Fruit fly (Drosophila melanogaster): ENCODE measurements around the gene CG9040.
A peak's percentile ranks its signal among the peaks of the same experiment; 100 is the strongest.

CG9040 gene

DNA sequence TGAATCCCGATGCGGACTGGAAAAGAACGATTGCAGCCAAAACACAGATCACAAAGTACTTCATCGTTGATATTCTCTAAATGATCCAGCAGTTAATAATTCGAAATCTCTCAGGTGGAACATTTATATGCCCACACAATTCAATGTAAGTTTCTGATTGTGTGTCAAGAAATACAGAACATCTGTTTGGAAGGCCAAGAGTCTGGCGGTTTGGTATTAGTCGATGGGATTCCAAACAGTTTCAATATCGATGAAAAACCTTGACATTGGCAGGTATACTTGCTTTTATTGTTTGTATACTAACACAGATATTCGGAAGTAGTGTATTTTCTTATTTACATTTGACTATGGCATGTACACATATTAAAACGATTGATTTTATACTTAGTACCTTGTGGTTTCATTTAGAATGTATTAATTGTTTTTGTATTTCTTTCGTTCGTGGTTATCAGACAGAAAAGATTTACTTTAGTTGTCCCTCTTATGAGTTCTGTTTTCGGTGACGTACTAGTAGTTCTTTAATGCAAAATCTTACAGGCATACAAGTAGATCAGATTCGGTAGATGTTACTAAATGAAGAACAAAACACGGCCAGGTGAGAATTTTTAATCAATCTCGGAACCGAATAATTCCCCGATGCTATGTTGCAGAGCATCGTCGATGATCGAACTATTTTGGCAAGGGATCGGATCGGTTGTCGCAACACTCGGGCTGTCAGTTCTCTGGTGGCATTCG, 14.1 kb upstream of the CG9040 start, which contains the start of the genes CG13738 and Hsc70-1:
Gene CG13738 (minus strand): TSS at position 101 of the 735 bp plus-strand sequence.
Gene Hsc70-1 (plus strand): TSS at position 685 of the 735 bp plus-strand sequence.
- TF ChIP-seq Dad (GFP tag; optimal IDR thresholded peaks at IDR 0.05): no peak
- TF ChIP-seq fd3F (GFP tag; optimal IDR thresholded peaks at IDR 0.05): peak; percentile 25
- TF ChIP-seq CG3726 (GFP tag; IDR thresholded peaks at IDR 0.05): 0 out of 3 replicates have a peak, but pooled peaks have one; percentile 41
- TF ChIP-seq CG13296 (GFP tag; optimal IDR thresholded peaks at IDR 0.05): peak; percentile 39

DNA sequence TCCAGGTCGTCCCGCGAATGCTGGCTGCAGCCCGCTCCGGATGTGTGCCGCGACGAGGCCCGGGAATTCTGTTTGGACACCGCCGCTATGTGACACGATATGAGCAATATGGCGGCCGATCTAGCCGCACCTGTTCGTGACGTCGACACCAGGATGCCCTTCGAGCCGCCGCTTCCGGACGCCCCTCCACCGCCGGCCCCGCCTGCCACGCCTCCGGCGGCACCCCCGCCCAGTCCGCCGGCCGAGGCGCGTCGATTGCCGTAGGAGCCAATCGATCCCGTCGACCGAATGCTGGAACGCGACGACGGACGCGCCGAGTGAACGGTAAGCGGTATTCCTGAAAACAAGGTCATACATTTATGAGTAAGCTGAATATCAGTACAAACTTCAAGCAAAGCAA, 5.2 kb upstream of the CG9040 start:
- TF ChIP-seq Hr39 (optimal IDR thresholded peaks at IDR 0.05): peak; percentile 68
- TF ChIP-seq CHES-1-like (GFP tag; optimal IDR thresholded peaks at IDR 0.05): no peak

DNA sequence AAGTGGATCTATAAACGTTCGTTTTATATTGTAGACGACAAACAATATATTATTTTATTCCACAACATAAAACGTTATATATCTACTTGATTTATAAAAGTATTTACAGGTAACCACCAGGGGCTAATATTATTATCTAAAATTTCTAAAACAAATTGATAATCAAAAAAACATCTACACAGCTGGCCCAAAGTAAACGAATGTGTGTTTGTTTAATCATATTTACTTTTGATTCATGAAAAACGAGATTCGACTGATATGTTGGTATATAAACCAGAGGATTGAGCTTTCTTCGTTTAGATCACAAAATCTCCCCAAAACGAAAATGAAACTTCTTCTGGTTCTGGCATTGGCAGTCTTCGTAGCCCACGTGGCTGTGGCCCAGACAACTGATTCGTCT, 1.3 kb upstream of the CG9040 start, which contains the start of gene CG17362:
Gene CG17362 (plus strand): TSS at position 291 of the 400 bp plus-strand sequence.
- no peak for TF ChIP-seq CG6683 (GFP tag; optimal IDR thresholded peaks at IDR 0.05)
- no peak for TF ChIP-seq CG7987 (GFP tag; optimal IDR thresholded peaks at IDR 0.05)
- TF ChIP-seq CG15514 (GFP tag; optimal IDR thresholded peaks at IDR 0.05): peak; percentile 24
- TF ChIP-seq Awh (GFP tag; IDR thresholded peaks at IDR 0.05): no peak
- peak; percentile 28 for TF ChIP-seq HHEX (GFP tag; optimal IDR thresholded peaks at IDR 0.05)
- no peak for TF ChIP-seq Hr51 (GFP tag; optimal IDR thresholded peaks at IDR 0.05)
- TF ChIP-seq Meics (GFP tag; optimal IDR thresholded peaks at IDR 0.05): peak; percentile 45
- peak; percentile 21; the same call in 1 of the 2 replicates for TF ChIP-seq Atf6 (GFP tag; IDR thresholded peaks at IDR 0.05)
- no peak for TF ChIP-seq pfk (GFP tag; optimal IDR thresholded peaks at IDR 0.05)
- TF ChIP-seq schlank (tag; optimal IDR thresholded peaks at IDR 0.05): peak; percentile 17
- TF ChIP-seq CG30431 (GFP tag; optimal IDR thresholded peaks at IDR 0.05): no peak
- no peak for TF ChIP-seq CG10431 (GFP tag; optimal IDR thresholded peaks at IDR 0.05)
- TF ChIP-seq HLH4C (GFP tag; IDR thresholded peaks at IDR 0.05; ENCODE audit: partially characterized antibody): no peak
- no peak for TF ChIP-seq CG4730 (GFP tag; IDR thresholded peaks at IDR 0.05)
- TF ChIP-seq CG6765 (GFP tag; optimal IDR thresholded peaks at IDR 0.05): peak; percentile 21
- no peak for TF ChIP-seq Opbp (GFP tag; IDR thresholded peaks at IDR 0.05; ENCODE audit: partially characterized antibody)
- TF ChIP-seq zen (tag; optimal IDR thresholded peaks at IDR 0.05): no peak
- TF ChIP-seq B-H2 (GFP tag; optimal IDR thresholded peaks at IDR 0.05): peak; percentile 4
- no peak for TF ChIP-seq CG42726 (GFP tag; IDR thresholded peaks at IDR 0.05; ENCODE audit: partially characterized antibody)
- no peak for TF ChIP-seq CG12219 (GFP tag; optimal IDR thresholded peaks at IDR 0.05)
- no peak for TF ChIP-seq CG12942 (GFP tag; optimal IDR thresholded peaks at IDR 0.05)
- no peak for TF ChIP-seq CG33557 (GFP tag; optimal IDR thresholded peaks at IDR 0.05)
- no peak for TF ChIP-seq CG7786 (GFP tag; optimal IDR thresholded peaks at IDR 0.05)
- no peak for TF ChIP-seq Lpt (GFP tag; optimal IDR thresholded peaks at IDR 0.05)
- no peak for TF ChIP-seq wdn (GFP tag; IDR thresholded peaks at IDR 0.05)
- TF ChIP-seq CG31388 (GFP tag; optimal IDR thresholded peaks at IDR 0.05): no peak
- TF ChIP-seq CG10543 (GFP tag; optimal IDR thresholded peaks at IDR 0.05): peak; percentile 17
- peak; percentile 80 for TF ChIP-seq lab (GFP tag; optimal IDR thresholded peaks at IDR 0.05)
- no peak for TF ChIP-seq yki (optimal IDR thresholded peaks at IDR 0.05)
- peak; percentile 37 for TF ChIP-seq Hmr (GFP tag; optimal IDR thresholded peaks at IDR 0.05)
- no peak for TF ChIP-seq CG17328 (GFP tag; IDR thresholded peaks at IDR 0.05)
- TF ChIP-seq CG18599 (GFP tag; optimal IDR thresholded peaks at IDR 0.05): peak; percentile 73
- no peak for TF ChIP-seq CG10366 (GFP tag; IDR thresholded peaks at IDR 0.05)
- no peak for TF ChIP-seq MBD-R2 (GFP tag; IDR thresholded peaks at IDR 0.05)
- TF ChIP-seq CG12071 (GFP tag; optimal IDR thresholded peaks at IDR 0.05): no peak
- peak; percentile 14 for TF ChIP-seq CG2120 (GFP tag; optimal IDR thresholded peaks at IDR 0.05)
- no peak for TF ChIP-seq Kr (GFP tag; optimal IDR thresholded peaks at IDR 0.05)
- TF ChIP-seq toy (GFP tag; IDR thresholded peaks at IDR 0.05): no peak
- no peak for TF ChIP-seq salm (tag; optimal IDR thresholded peaks at IDR 0.05)
- TF ChIP-seq CG15011 (GFP tag; optimal IDR thresholded peaks at IDR 0.05): peak; percentile 13
